Worm (Caenorhabditis elegans) whole organism, L1 larva: Measurements from ENCODE around the gene C33B4.4.

ENCODE experiments used
- C04F5.9 ChIP-seq: sonication (generic microtip); optimal IDR thresholded peaks from 2 replicates; lab custom pipeline; 2016; ENCODE audit warnings: missing genetic modification characterization, missing compliant biosample characterization
- C34B4.2 ChIP-seq: sonication (generic microtip); optimal IDR thresholded peaks from 2 replicates; lab custom pipeline; 2017; ENCODE audit warnings: mild to moderate bottlenecking, missing genetic modification characterization, missing compliant biosample characterization
- Y116A8C.19 ChIP-seq: sonication (generic microtip); optimal IDR thresholded peaks from 2 replicates; lab custom pipeline; 2016; ENCODE audit warnings: missing compliant biosample characterization, missing genetic modification characterization, borderline replicate concordance
- aha-1 ChIP-seq: fragments of 150-350 bp; optimal IDR thresholded peaks from 2 replicates; lab custom pipeline; 2014; ENCODE audit warnings: missing biosample characterization, missing genetic modification characterization
- ama-1 ChIP-seq: fragments of 150-350 bp; optimal IDR thresholded peaks from 2 replicates; lab custom pipeline; 2014
- blmp-1 ChIP-seq: fragments of 150-350 bp; optimal IDR thresholded peaks from 2 replicates; lab custom pipeline; 2014; ENCODE audit warnings: missing biosample characterization, missing genetic modification characterization
- ceh-88 ChIP-seq: fragments of 200-800 bp; sonication (Bioruptor generic); IDR thresholded peaks from 2 replicates; pipeline ENCODE4 v1.3.6; 2022; ENCODE audit warnings: missing genetic modification characterization, missing compliant biosample characterization
- ceh-90 ChIP-seq: sonication (generic microtip); optimal IDR thresholded peaks from 2 replicates; lab custom pipeline; 2016; ENCODE audit warnings: missing genetic modification characterization, missing compliant biosample characterization
- ces-1 ChIP-seq: fragments of 150-350 bp; optimal IDR thresholded peaks from 2 replicates; lab custom pipeline; 2014; ENCODE audit warnings: missing biosample characterization, missing genetic modification reagents, missing genetic modification characterization
- efl-1 ChIP-seq, 4 experiments: fragments of 150-350 bp; optimal IDR thresholded peaks in 3 of 4; peaks in 1 of 4; 1 replicate in 1 of 4; 2 replicates in 3 of 4; lab custom pipeline; 2014; ENCODE audit warnings: missing biosample characterization in 2 of 4, missing genetic modification characterization in 2 of 4, missing genetic modification reagents in 2 of 4
- efl-3 ChIP-seq: fragments of 200-800 bp; sonication (Bioruptor generic); optimal IDR thresholded peaks from 2 replicates; lab custom pipeline; 2018; ENCODE audit warnings: mild to moderate bottlenecking, missing genetic modification characterization, missing compliant biosample characterization
- egl-27 ChIP-seq, 2 experiments: fragments of 150-350 bp in 1 of 2; sonication (generic microtip); optimal IDR thresholded peaks; 3 replicates each; lab custom pipeline; 2017 to 2018; ENCODE audit warnings: missing biosample characterization in 2 of 2, missing genetic modification characterization in 2 of 2, missing genetic modification reagents in 2 of 2
- elt-2 ChIP-seq: sonication (generic microtip); optimal IDR thresholded peaks from 2 replicates; lab custom pipeline; 2016; ENCODE audit warnings: missing genetic modification characterization, mild to moderate bottlenecking, inconsistent platforms, missing compliant biosample characterization, missing genetic modification reagents
- elt-3 ChIP-seq, 6 experiments: fragments of 150-350 bp in 1 of 6; sonication (generic microtip); optimal IDR thresholded peaks; 2 replicates each; lab custom pipeline; 2017 to 2018; ENCODE audit warnings: missing biosample characterization in 6 of 6, missing genetic modification characterization in 6 of 6, inconsistent platforms in 1 of 6
- fos-1 ChIP-seq: fragments of 150-350 bp; optimal IDR thresholded peaks from 2 replicates; lab custom pipeline; 2014; ENCODE audit warnings: missing biosample characterization, missing genetic modification characterization
- lin-13 ChIP-seq: fragments of 150-350 bp; optimal IDR thresholded peaks from 2 replicates; lab custom pipeline; 2014; ENCODE audit warnings: missing biosample characterization, missing genetic modification reagents, missing genetic modification characterization
- lin-14 ChIP-seq: fragments of 200-800 bp; sonication (Bioruptor generic); optimal IDR thresholded peaks from 2 replicates; lab custom pipeline; 2018; ENCODE audit warnings: mild to moderate bottlenecking, missing genetic modification characterization, moderate library complexity, missing compliant biosample characterization
- lin-35 ChIP-seq, 2 experiments: fragments of 150-350 bp; optimal IDR thresholded peaks; 2 replicates each; lab custom pipeline; 2014; ENCODE audit warnings: missing biosample characterization in 2 of 2, missing genetic modification characterization in 2 of 2, missing genetic modification reagents in 2 of 2
- mef-2 ChIP-seq: fragments of 150-350 bp; optimal IDR thresholded peaks from 2 replicates; lab custom pipeline; 2014; ENCODE audit warnings: missing biosample characterization, missing genetic modification characterization
- mep-1 ChIP-seq: fragments of 150-350 bp; optimal IDR thresholded peaks from 2 replicates; lab custom pipeline; 2014; ENCODE audit warnings: missing biosample characterization, missing genetic modification characterization
- nhr-11 ChIP-seq: fragments of 150-350 bp; optimal IDR thresholded peaks from 2 replicates; lab custom pipeline; 2014; ENCODE audit warnings: missing biosample characterization, missing genetic modification characterization
- nhr-20 ChIP-seq: sonication (generic microtip); optimal IDR thresholded peaks from 2 replicates; lab custom pipeline; 2016; ENCODE audit warnings: mild to moderate bottlenecking, missing genetic modification characterization, missing compliant biosample characterization
- nhr-237 ChIP-seq: fragments of 150-350 bp; optimal IDR thresholded peaks from 2 replicates; lab custom pipeline; 2014; ENCODE audit warnings: missing biosample characterization, missing genetic modification characterization
- nhr-71 ChIP-seq: sonication (generic microtip); optimal IDR thresholded peaks from 2 replicates; lab custom pipeline; 2016; ENCODE audit warnings: mild to moderate bottlenecking, missing genetic modification characterization, moderate library complexity, missing compliant biosample characterization
- pqm-1 ChIP-seq: sonication (generic microtip); optimal IDR thresholded peaks from 3 replicates; lab custom pipeline; 2017; ENCODE audit warnings: missing biosample characterization, missing genetic modification characterization
- snpc-4 ChIP-seq: fragments of 150-350 bp; optimal IDR thresholded peaks from 2 replicates; lab custom pipeline; 2014; ENCODE audit warnings: missing biosample characterization, missing genetic modification characterization
- snu-23 ChIP-seq: sonication (generic microtip); optimal IDR thresholded peaks from 2 replicates; lab custom pipeline; 2016; ENCODE audit warnings: missing genetic modification characterization, missing compliant biosample characterization
- sptf-1 ChIP-seq: fragments of 150-350 bp; optimal IDR thresholded peaks from 2 replicates; lab custom pipeline; 2014; ENCODE audit warnings: missing biosample characterization, missing genetic modification characterization
- tbx-2 ChIP-seq: sonication (generic microtip); optimal IDR thresholded peaks from 2 replicates; lab custom pipeline; 2016; ENCODE audit warnings: missing genetic modification characterization, missing compliant biosample characterization
- unc-130 ChIP-seq: fragments of 150-350 bp; optimal IDR thresholded peaks from 2 replicates; lab custom pipeline; 2017; ENCODE audit warnings: missing biosample characterization, missing genetic modification characterization, inconsistent platforms
- unc-98 ChIP-seq: fragments of 200-800 bp; sonication (Bioruptor generic); IDR thresholded peaks from 2 replicates; pipeline ENCODE4 v1.3.6; 2022; ENCODE audit warnings: missing genetic modification characterization, missing compliant biosample characterization
- vab-15 ChIP-seq: sonication (generic microtip); optimal IDR thresholded peaks from 2 replicates; lab custom pipeline; 2017; ENCODE audit warnings: missing genotype, mild to moderate bottlenecking, missing genetic modification characterization, missing compliant biosample characterization
- xbp-1 ChIP-seq: sonication (generic microtip); optimal IDR thresholded peaks from 2 replicates; lab custom pipeline; 2016; ENCODE audit warnings: missing genetic modification characterization, missing compliant biosample characterization
- ztf-11 ChIP-seq, 2 experiments: sonication (generic microtip); optimal IDR thresholded peaks; 2 replicates each; lab custom pipeline; 2016 to 2017; ENCODE audit warnings: missing genetic modification characterization in 2 of 2, missing biosample characterization in 1 of 2, missing compliant biosample characterization in 1 of 2

The C33B4.4 gene

ce11 chrII:11383058-11383457 is at the start of gene C33B4.4, which contains the start of gene C33B4.5:
Gene C33B4.4, minus strand, starts transcription at chrII:11383442.
Gene C33B4.5, plus strand, starts transcription at chrII:11383327.
- no peak for TF ChIP-seq sptf-1 (tag; lab: Kevin White, UChicago)
- TF ChIP-seq, all 84 proteins: peak for 0

- no peak for TF ChIP-seq C34B4.2 (tag; lab: Kevin White, UChicago)
- no peak for TF ChIP-seq fos-1 (tag; lab: Kevin White, UChicago)
- no peak for TF ChIP-seq snpc-4 (tag; lab: Kevin White, UChicago)
- TF ChIP-seq lin-14 (GFP tag; lab: Kevin White, UChicago) = no peak
- no peak for TF ChIP-seq mef-2 (tag; lab: Kevin White, UChicago)
- TF ChIP-seq blmp-1 (tag; lab: Kevin White, UChicago) = no peak
- TF ChIP-seq nhr-237 (tag; lab: Kevin White, UChicago) = no peak
Observed at ce11 chrII:11431584-11431983, 48.3 kb upstream of the C33B4.4 start, which contains the start of gene C05D12.4. Gene C05D12.4, plus strand, starts transcription at chrII:11431884.

DNA sequence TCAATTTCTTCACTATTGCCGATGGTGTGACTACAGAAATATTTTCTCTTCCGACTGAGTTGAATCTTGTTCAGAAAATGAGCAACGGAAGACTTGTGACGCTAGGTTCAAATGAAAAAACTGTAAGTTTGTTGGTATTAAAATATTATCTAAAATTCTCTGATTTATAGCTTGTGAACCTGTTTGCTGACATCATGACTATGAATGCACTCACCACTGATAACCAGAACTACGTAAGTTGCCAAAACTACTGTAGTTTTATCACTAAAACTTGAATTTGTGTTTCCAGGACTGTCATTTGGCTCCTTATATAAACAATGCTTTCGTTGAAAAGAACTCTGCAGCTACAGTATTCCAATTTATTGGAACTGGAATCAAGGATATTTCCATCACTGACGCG is 45.4 kb upstream of the C33B4.4 start:
- no peak for TF ChIP-seq C04F5.9 (tag; lab: Kevin White, UChicago)
- no peak for TF ChIP-seq efl-3
- TF ChIP-seq mep-1 (tag; lab: Kevin White, UChicago) = no peak
- peak; percentile 10 for TF ChIP-seq elt-2 (tag; lab: Kevin White, UChicago)
- TF ChIP-seq egl-27 (tag; optimal IDR thresholded peaks at IDR 0.05; lab: Kevin White, UChicago) = no peak
- TF ChIP-seq vab-15 (tag; lab: Kevin White, UChicago) = no peak
- no peak for TF ChIP-seq Y116A8C.19 (tag; lab: Kevin White, UChicago)

ce11 chrII:11427322-11427721 is 44.1 kb upstream of the C33B4.4 start:
- TF ChIP-seq unc-130 (no peak), unc-98 (GFP tag; lab: Robert Waterston, UW) (no peak), ceh-90 (no peak), ceh-88 (GFP tag; lab: Robert Waterston, UW) (no peak), elt-2 (tag; lab: Kevin White, UChicago) (no peak), snpc-4 (tag; lab: Kevin White, UChicago) (no peak), ces-1 (GFP tag; lab: Kevin White, UChicago) (no peak), C04F5.9 (tag; lab: Kevin White, UChicago) (no peak), nhr-71 (tag; lab: Kevin White, UChicago) (no peak), ztf-11 (tag; optimal IDR thresholded peaks at IDR 0.05; lab: Kevin White, UChicago) (no peak)
- TF ChIP-seq, all 84 proteins: peak for 0

DNA sequence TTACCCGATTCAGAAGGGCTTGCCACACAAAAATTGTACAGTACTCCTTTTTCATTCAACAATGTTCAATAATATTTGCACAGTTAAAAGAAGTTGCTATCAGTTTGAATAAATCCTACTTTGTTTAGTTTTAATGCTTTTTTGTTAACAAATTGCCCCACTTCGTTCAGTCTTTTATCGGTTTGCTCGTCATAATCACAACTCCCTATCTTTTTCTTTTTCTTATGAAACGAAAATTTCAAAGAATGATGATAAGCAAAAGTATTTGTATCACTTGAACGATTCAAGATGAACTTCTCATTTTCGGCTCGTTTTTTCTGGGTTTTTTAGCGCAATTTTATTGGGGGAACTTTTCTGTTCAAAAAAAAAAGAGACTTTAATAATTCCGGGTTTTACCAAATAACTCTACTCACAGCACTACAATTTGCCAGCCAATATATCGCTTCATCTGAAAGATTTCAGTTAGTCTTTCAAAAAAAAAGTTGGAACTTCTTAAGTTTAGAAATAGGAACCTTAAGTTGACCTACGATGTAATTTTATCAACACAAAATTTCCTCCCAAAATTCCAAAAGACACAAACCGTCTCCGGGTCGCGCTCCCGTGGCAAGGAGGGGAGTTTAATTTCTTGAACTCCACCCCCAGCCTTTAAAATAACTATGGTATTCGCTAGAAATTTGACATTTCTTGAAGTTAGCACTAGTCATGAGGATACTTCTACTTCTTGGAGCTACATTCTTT is 41.5 kb upstream of the C33B4.4 start, which contains the start of gene C05D12.3:
Gene C05D12.3 (plus strand): TSS at position 688 of the 738 bp plus-strand sequence.
- TF ChIP-seq efl-1 (optimal IDR thresholded peaks at IDR 0.05; lab: Kevin White, UChicago) (no peak), efl-1 (GFP tag; optimal IDR thresholded peaks at IDR 0.05 in 1 of 2; lab: Kevin White, UChicago) (peak in 1 of 2 experiments; percentile 49), snu-23 (GFP tag; lab: Kevin White, UChicago) (no peak), elt-2 (tag; lab: Kevin White, UChicago) (peak; percentile 22)
- TF ChIP-seq, all 84 proteins: peak for 2

- peak; percentile 8 for TF ChIP-seq elt-2 (tag; lab: Kevin White, UChicago)
- TF ChIP-seq xbp-1 (tag; lab: Kevin White, UChicago) = no peak
Observed at ce11 chrII:11424032-11424431, 40.8 kb upstream of the C33B4.4 start.

ce11 chrII:11418476-11418875 is 35.2 kb upstream of the C33B4.4 start:
- TF ChIP-seq nhr-20 (tag; lab: Kevin White, UChicago) (peak; percentile 0), lin-35 (GFP tag; optimal IDR thresholded peaks at IDR 0.05; lab: Kevin White, UChicago) (peak in 1 of 2 experiments; percentile 11), elt-2 (tag; lab: Kevin White, UChicago) (peak; percentile 69), lin-13 (GFP tag; lab: Kevin White, UChicago) (no peak), nhr-11 (no peak), blmp-1 (tag; lab: Kevin White, UChicago) (no peak), snu-23 (GFP tag; lab: Kevin White, UChicago) (no peak), efl-3 (no peak), mep-1 (tag; lab: Kevin White, UChicago) (no peak), ama-1 (lab: Kevin White, UChicago) (no peak), tbx-2 (tag; lab: Kevin White, UChicago) (no peak), pqm-1 (no peak), elt-3 (tag; optimal IDR thresholded peaks at IDR 0.05; lab: Kevin White, UChicago) (no peak), aha-1 (tag; lab: Kevin White, UChicago) (no peak), fos-1 (tag; lab: Kevin White, UChicago) (no peak)
